Fruit fly (Drosophila melanogaster): ENCODE measurements around the gene CG7049.

Gene CG7049

DNA sequence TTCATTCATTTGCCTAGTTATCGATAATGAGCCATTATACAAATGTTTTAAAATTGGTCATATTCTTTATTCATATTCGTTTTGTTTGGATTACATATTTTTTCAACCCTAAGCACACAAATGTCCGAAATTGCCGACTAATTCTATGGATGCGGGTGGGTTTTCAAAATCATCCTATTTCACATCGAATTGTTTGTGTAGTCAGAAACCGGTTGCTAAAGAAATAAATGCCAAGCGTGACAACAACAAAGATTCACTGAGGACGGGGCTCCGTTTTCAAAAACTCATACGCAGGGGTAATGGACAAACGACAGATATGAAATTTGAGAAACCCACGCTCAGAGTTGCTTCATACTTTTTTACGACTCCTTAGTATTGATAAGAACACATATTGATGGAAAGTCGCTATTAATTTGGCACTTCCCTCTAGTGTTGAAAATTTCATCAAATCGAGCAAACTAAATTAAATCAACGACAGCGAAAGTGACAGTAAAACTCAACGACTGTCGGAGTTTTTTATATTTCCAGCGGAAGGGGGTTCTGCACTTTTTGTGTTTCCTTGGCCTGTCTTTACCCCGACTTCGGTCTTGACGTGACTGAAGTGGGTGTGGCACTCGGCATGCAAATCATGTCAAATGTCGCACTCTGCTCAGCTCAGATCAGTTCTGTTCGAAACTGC, 16.5 kb downstream of the CG7049 start:
- TF ChIP-seq Blimp-1 (GFP tag; optimal IDR thresholded peaks at IDR 0.05) (peak; percentile 60), Eip78C (GFP tag) (peak; percentile 22), CG8319 (GFP tag; optimal IDR thresholded peaks at IDR 0.05) (no peak), eg (GFP tag; IDR thresholded peaks at IDR 0.05) (no peak), CG34406 (GFP tag; optimal IDR thresholded peaks at IDR 0.05) (no peak), OdsH (GFP tag; optimal IDR thresholded peaks at IDR 0.05) (no peak), fkh (GFP tag; optimal IDR thresholded peaks at IDR 0.05) (peak; percentile 24), CG11762 (GFP tag; optimal IDR thresholded peaks at IDR 0.05; ENCODE audit: insufficient read depth) (no peak), CG31627 (GFP tag; optimal IDR thresholded peaks at IDR 0.05) (no peak), Ets21C (GFP tag; optimal IDR thresholded peaks at IDR 0.05) (no peak), net (GFP tag; optimal IDR thresholded peaks at IDR 0.05) (no peak), Hr38 (GFP tag; optimal IDR thresholded peaks at IDR 0.05) (no peak), pdm3 (GFP tag; optimal IDR thresholded peaks at IDR 0.05) (no peak), CG11294 (GFP tag; IDR thresholded peaks at IDR 0.05) (no peak), CG6854 (GFP tag; optimal IDR thresholded peaks at IDR 0.05) (no peak), ss (GFP tag; optimal IDR thresholded peaks at IDR 0.05) (peak in 1 of 2 experiments; percentile 17), dac (GFP tag; optimal IDR thresholded peaks at IDR 0.05) (no peak), Smox (GFP tag; optimal IDR thresholded peaks at IDR 0.05) (no peak), Eip93F (GFP tag; optimal IDR thresholded peaks at IDR 0.05) (no peak), Hr4 (GFP tag; optimal IDR thresholded peaks at IDR 0.05) (no peak), CG3919 (GFP tag; optimal IDR thresholded peaks at IDR 0.05) (no peak), CG8119 (GFP tag; IDR thresholded peaks at IDR 0.05) (no peak), salr (GFP tag; optimal IDR thresholded peaks at IDR 0.05) (no peak), CG32006 (GFP tag; optimal IDR thresholded peaks at IDR 0.05) (no peak), vri (GFP tag; optimal IDR thresholded peaks at IDR 0.05) (no peak), dsx (GFP tag; optimal IDR thresholded peaks at IDR 0.05; ENCODE audit: poor library complexity, severe bottlenecking) (no peak), CG15336 (GFP tag; IDR thresholded peaks at IDR 0.05) (no peak), Met (GFP tag; optimal IDR thresholded peaks at IDR 0.05) (no peak), esn (GFP tag; optimal IDR thresholded peaks at IDR 0.05) (no peak), Gug (GFP tag; IDR thresholded peaks at IDR 0.05) (no peak), cyc (GFP tag; optimal IDR thresholded peaks at IDR 0.05) (no peak), topi (GFP tag; optimal IDR thresholded peaks at IDR 0.05) (no peak)

DNA sequence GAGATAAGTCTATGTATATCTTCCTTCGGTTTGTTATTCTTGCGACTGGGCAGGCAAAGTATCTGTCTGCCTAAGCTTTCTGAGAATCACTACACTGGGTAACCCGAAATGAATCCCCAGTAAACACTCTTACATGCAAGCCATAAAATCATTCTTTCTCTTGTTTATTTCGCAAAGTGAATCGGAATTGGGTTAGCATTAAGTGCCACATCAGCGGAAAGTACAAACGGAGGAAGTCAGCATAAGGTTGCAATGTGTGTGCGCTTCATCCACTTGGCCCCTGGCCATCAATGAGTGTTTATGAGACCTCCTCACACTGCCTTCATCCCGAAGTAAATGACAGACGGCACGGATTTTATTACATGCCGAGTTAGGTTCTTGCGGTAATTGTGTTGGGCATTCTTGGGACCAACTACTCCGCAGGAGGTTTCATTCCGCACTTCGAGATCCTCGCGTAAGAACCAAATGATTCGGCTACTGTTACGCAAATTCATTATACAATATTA, 18.3 kb downstream of the CG7049 start:
- no peak for TF ChIP-seq CG11294 (GFP tag; IDR thresholded peaks at IDR 0.05)
- TF ChIP-seq lz (GFP tag; optimal IDR thresholded peaks at IDR 0.05): no peak
- no peak for TF ChIP-seq Smox (GFP tag; optimal IDR thresholded peaks at IDR 0.05)
- TF ChIP-seq spab (GFP tag; optimal IDR thresholded peaks at IDR 0.05): no peak
- no peak for TF ChIP-seq topi (GFP tag; optimal IDR thresholded peaks at IDR 0.05)
- no peak for TF ChIP-seq CG6792 (GFP tag; optimal IDR thresholded peaks at IDR 0.05)
- no peak for TF ChIP-seq net (GFP tag; optimal IDR thresholded peaks at IDR 0.05)
- no peak for TF ChIP-seq CG6163 (GFP tag; IDR thresholded peaks at IDR 0.05)
- TF ChIP-seq CG1621 (tag; optimal IDR thresholded peaks at IDR 0.05): no peak
- no peak for TF ChIP-seq CG34406 (GFP tag; optimal IDR thresholded peaks at IDR 0.05)
- no peak for TF ChIP-seq CG10669 (GFP tag; optimal IDR thresholded peaks at IDR 0.05)
- no peak for TF ChIP-seq svp (GFP tag)
- TF ChIP-seq esn (GFP tag; optimal IDR thresholded peaks at IDR 0.05): no peak
- TF ChIP-seq CG15336 (GFP tag; IDR thresholded peaks at IDR 0.05): no peak
- TF ChIP-seq CG3919 (GFP tag; optimal IDR thresholded peaks at IDR 0.05): no peak

All from whole organism, prepupa.